Fruit fly (Drosophila melanogaster) whole organism, pupa: Measurements from ENCODE around the gene CG4161.

Experiments used
- CG13204 ChIP-seq: fragments of 200-800 bp; sonication (Bioruptor generic); optimal IDR thresholded peaks from 2 replicates; lab custom pipeline; 2018; ENCODE audit warnings: missing biosample characterization, mild to moderate bottlenecking, missing genetic modification characterization, moderate library complexity
- CG15710 ChIP-seq: fragments of 200-800 bp; sonication (Bioruptor generic); optimal IDR thresholded peaks from 2 replicates; lab custom pipeline; 2018; ENCODE audit warnings: missing biosample characterization, mild to moderate bottlenecking, missing genetic modification characterization, moderate library complexity
- CG34367 ChIP-seq: fragments of 200-800 bp; sonication (Bioruptor generic); optimal IDR thresholded peaks from 2 replicates; lab custom pipeline; 2018; ENCODE audit warnings: missing biosample characterization, mild to moderate bottlenecking, missing genetic modification characterization
- CG4496 ChIP-seq: fragments of 200-800 bp; sonication (Bioruptor generic); IDR thresholded peaks from 3 replicates; pipeline ENCODE4 v1.3.6; 2022; ENCODE audit warnings: missing biosample characterization, missing genetic modification characterization
- CG8159 ChIP-seq: fragments of 200-800 bp; sonication (Bioruptor generic); optimal IDR thresholded peaks from 3 replicates; lab custom pipeline; 2018; ENCODE audit warnings: missing biosample characterization, mild to moderate bottlenecking, missing genetic modification characterization, moderate library complexity
- CG8301 ChIP-seq: fragments of 200-800 bp; sonication (Bioruptor generic); optimal IDR thresholded peaks from 2 replicates; lab custom pipeline; 2018; ENCODE audit warnings: missing biosample characterization, mild to moderate bottlenecking, missing genetic modification characterization
- CG9948 ChIP-seq: fragments of 200-800 bp; sonication (Bioruptor generic); optimal IDR thresholded peaks from 2 replicates; lab custom pipeline; 2018; ENCODE audit warnings: missing biosample characterization, mild to moderate bottlenecking, missing genetic modification characterization, moderate library complexity
- EcR ChIP-seq: fragments of 200-800 bp; sonication (Bioruptor generic); optimal IDR thresholded peaks from 3 replicates; lab custom pipeline; 2019; ENCODE audit warnings: missing biosample characterization, missing genetic modification characterization, mild to moderate bottlenecking, moderate library complexity, missing genetic modification reagents
- Pif1A ChIP-seq: fragments of 200-800 bp; sonication (Bioruptor generic); optimal IDR thresholded peaks from 3 replicates; lab custom pipeline; 2016; ENCODE audit warnings: missing biosample characterization, missing genetic modification characterization
- Snoo ChIP-seq: fragments of 200-800 bp; sonication (Bioruptor generic); optimal IDR thresholded peaks from 3 replicates; lab custom pipeline; 2017; ENCODE audit warnings: missing biosample characterization, mild to moderate bottlenecking, missing genetic modification characterization, inconsistent platforms
- gl ChIP-seq: fragments of 200-800 bp; sonication (Bioruptor generic); optimal IDR thresholded peaks from 2 replicates; lab custom pipeline; 2018; ENCODE audit warnings: missing biosample characterization, mild to moderate bottlenecking, missing genetic modification characterization
- rn ChIP-seq: fragments of 200-800 bp; sonication (Bioruptor generic); IDR thresholded peaks from 2 replicates; pipeline ENCODE4 v1.3.6; 2022; ENCODE audit warnings: missing biosample characterization, missing genetic modification characterization

DNA sequence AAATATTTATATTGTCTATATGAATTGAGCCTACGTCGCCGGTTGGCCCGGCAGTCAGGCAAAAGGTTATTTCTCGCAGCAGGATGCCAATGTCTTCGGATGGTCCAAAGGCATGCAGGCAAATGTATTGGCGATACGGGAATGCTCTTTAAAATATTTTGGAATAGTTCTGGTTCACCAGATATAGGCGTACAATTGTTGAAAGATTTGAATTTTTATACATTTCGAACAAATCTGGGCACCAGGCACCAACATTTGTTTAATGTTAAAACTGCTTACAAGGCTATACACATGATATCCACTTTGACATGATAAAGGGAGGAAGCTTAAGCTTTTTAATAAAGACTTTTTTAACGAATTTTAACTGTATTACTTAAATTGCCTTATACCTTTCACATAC, 22.9 kb upstream of the CG4161 start:
- TF ChIP-seq EcR (GFP tag; lab: Kevin White, UChicago) (no peak), gl (tag; lab: Kevin White, UChicago) (no peak), CG8301 (tag; lab: Kevin White, UChicago) (no peak), CG9948 (tag; lab: Kevin White, UChicago) (peak; percentile 13), Snoo (tag; lab: Kevin White, UChicago) (no peak), rn (GFP tag; lab: Robert Waterston, UW) (no peak), CG4496 (GFP tag; lab: Robert Waterston, UW) (no peak), CG34367 (tag; lab: Kevin White, UChicago) (no peak), CG8159 (peak; percentile 27), CG13204 (no peak), Pif1A (GFP tag; lab: Kevin White, UChicago) (no peak), CG15710 (tag; lab: Kevin White, UChicago) (no peak)
